Fruit fly (Drosophila melanogaster): ENCODE results near the gene meru.

The meru gene

dm6 chr3L:15815353-15816142 is 28.3 kb downstream of the meru start (continued):
- TF ChIP-seq trh (GFP tag; optimal IDR thresholded peaks at IDR 0.05) (no peak), Bteb2 (GFP tag; optimal IDR thresholded peaks at IDR 0.05) (peak; percentile 32), CG14710 (tag; optimal IDR thresholded peaks at IDR 0.05) (peak; percentile 65), sd (tag; optimal IDR thresholded peaks at IDR 0.05) (peak; percentile 31), Dek (tag; optimal IDR thresholded peaks at IDR 0.05) (peak; percentile 67), CG11456 (GFP tag; IDR thresholded peaks at IDR 0.05) (no peak), CG9609 (GFP tag; optimal IDR thresholded peaks at IDR 0.05) (peak; percentile 44), ase (GFP tag; IDR thresholded peaks at IDR 0.05) (0 out of 3 replicates have a peak, but pooled peaks have one; percentile 5), Hsf (GFP tag; optimal IDR thresholded peaks at IDR 0.05) (peak; percentile 79), Fer1 (GFP tag; optimal IDR thresholded peaks at IDR 0.05) (peak; percentile 88), ab (GFP tag; optimal IDR thresholded peaks at IDR 0.05) (no peak), CG14014 (GFP tag; IDR thresholded peaks at IDR 0.05) (peak; percentile 48; the same call in 1 of the 2 replicates), sc (optimal IDR thresholded peaks at IDR 0.05) (no peak), sc (GFP tag; optimal IDR thresholded peaks at IDR 0.05) (peak; percentile 4), ind (GFP tag; optimal IDR thresholded peaks at IDR 0.05) (peak; percentile 67), Ada2b (GFP tag; IDR thresholded peaks at IDR 0.05) (peak; percentile 57), CG3281 (GFP tag; optimal IDR thresholded peaks at IDR 0.05) (peak; percentile 77), CG13123 (GFP tag; optimal IDR thresholded peaks at IDR 0.05) (no peak), CG4328 (GFP tag; optimal IDR thresholded peaks at IDR 0.05) (peak; percentile 65), NFAT (GFP tag; IDR thresholded peaks at IDR 0.05) (no peak), pros (GFP tag; optimal IDR thresholded peaks at IDR 0.05) (peak; percentile 16), CG6654 (GFP tag; optimal IDR thresholded peaks at IDR 0.05) (peak; percentile 23), HLH3B (GFP tag; IDR thresholded peaks at IDR 0.05) (peak; percentile 52; the same call in 1 of the 2 replicates), CG7556 (GFP tag; optimal IDR thresholded peaks at IDR 0.05) (peak; percentile 88), CG16863 (GFP tag; optimal IDR thresholded peaks at IDR 0.05) (peak; percentile 38), CrebB (tag; optimal IDR thresholded peaks at IDR 0.05) (peak; percentile 58), wdn (GFP tag; IDR thresholded peaks at IDR 0.05) (peak; percentile 34; the same call in 1 of the 2 replicates), crol (GFP tag; IDR thresholded peaks at IDR 0.05) (no peak; the same call in 1 of the 2 replicates), Lpt (GFP tag; optimal IDR thresholded peaks at IDR 0.05) (no peak), zen (tag; optimal IDR thresholded peaks at IDR 0.05) (peak; percentile 44), ci (GFP tag; IDR thresholded peaks at IDR 0.05) (peak; percentile 72; the same call in 1 of the 3 replicates), slp2 (GFP tag; optimal IDR thresholded peaks at IDR 0.05) (peak; percentile 3), Vsx1 (GFP tag; optimal IDR thresholded peaks at IDR 0.05) (peak; percentile 28), CG3847 (GFP tag; IDR thresholded peaks at IDR 0.05) (0 out of 2 replicates have a peak, but pooled peaks have one; percentile 25), MTF-1 (GFP tag; optimal IDR thresholded peaks at IDR 0.05; ENCODE audit: borderline replicate concordance) (no peak), CG12942 (GFP tag; optimal IDR thresholded peaks at IDR 0.05) (peak; percentile 51), cg (GFP tag; optimal IDR thresholded peaks at IDR 0.05) (peak; percentile 96), CG11504 (tag; optimal IDR thresholded peaks at IDR 0.05) (peak; percentile 79), Hr39 (optimal IDR thresholded peaks at IDR 0.05) (no peak), CG2875 (GFP tag; optimal IDR thresholded peaks at IDR 0.05) (peak; percentile 63), gsb (GFP tag; IDR thresholded peaks at IDR 0.05) (no peak), Taf1 (GFP tag; IDR thresholded peaks at IDR 0.05) (0 out of 2 replicates have a peak, but pooled peaks have one; percentile 7), CG13287 (GFP tag; IDR thresholded peaks at IDR 0.05; ENCODE audit: partially characterized antibody) (no peak), CG17568 (GFP tag; optimal IDR thresholded peaks at IDR 0.05) (peak; percentile 57), Jarid2 (GFP tag; optimal IDR thresholded peaks at IDR 0.05) (no peak), Trl (optimal IDR thresholded peaks at IDR 0.05) (peak; percentile 86 to 93), Trl (GFP tag; optimal IDR thresholded peaks at IDR 0.05) (peak; percentile 58), croc (GFP tag; conservative IDR thresholded peaks at IDR 0.05) (peak; percentile 31; the same call in 1 of the 3 replicates), ranshi (GFP tag; IDR thresholded peaks at IDR 0.05) (peak; percentile 63; the same call in 1 of the 2 replicates), tio (GFP tag; optimal IDR thresholded peaks at IDR 0.05) (peak; percentile 80)

Data from whole organism, embryonic.